Worm (Caenorhabditis elegans) whole organism, early embryonic: ENCODE measurements around the gene lec-9.

Experiments used
- F13C5.2 ChIP-seq: sonication (generic microtip); optimal IDR thresholded peaks from 2 replicates; lab custom pipeline; 2017; ENCODE audit warnings: mild to moderate bottlenecking, missing genetic modification characterization, inconsistent platforms, missing compliant biosample characterization
- ama-1 ChIP-seq: fragments of 150-350 bp; optimal IDR thresholded peaks from 2 replicates; lab custom pipeline; 2014
- ceh-13 ChIP-seq: fragments of 200-800 bp; sonication (Bioruptor generic); optimal IDR thresholded peaks from 2 replicates; lab custom pipeline; 2018; ENCODE audit warnings: mild to moderate bottlenecking, missing genetic modification characterization, missing compliant biosample characterization
- ceh-36 ChIP-seq: sonication (generic microtip); optimal IDR thresholded peaks from 2 replicates; lab custom pipeline; 2016; ENCODE audit warnings: missing genetic modification characterization, inconsistent platforms, missing compliant biosample characterization
- flt-1 ChIP-seq: fragments of 200-800 bp; sonication (Bioruptor generic); IDR thresholded peaks from 2 replicates; pipeline ENCODE4 v1.3.6; 2022; ENCODE audit warnings: missing genetic modification characterization, missing compliant biosample characterization
- hmbx-1 ChIP-seq: sonication (generic microtip); optimal IDR thresholded peaks from 2 replicates; lab custom pipeline; 2016; ENCODE audit warnings: mild to moderate bottlenecking, missing genetic modification characterization, missing compliant biosample characterization
- hmg-4 ChIP-seq: fragments of 200-800 bp; sonication (Bioruptor generic); optimal IDR thresholded peaks from 2 replicates; lab custom pipeline; 2018; ENCODE audit warnings: mild to moderate bottlenecking, missing genetic modification characterization, missing compliant biosample characterization
- pes-1 ChIP-seq: fragments of 200-800 bp; sonication (Bioruptor generic); IDR thresholded peaks from 2 replicates; pipeline ENCODE4 v1.3.6; 2022; ENCODE audit warnings: missing genetic modification reagents, missing genetic modification characterization, missing compliant biosample characterization
- scrt-1 ChIP-seq: fragments of 200-800 bp; sonication (Bioruptor generic); IDR thresholded peaks from 2 replicates; pipeline ENCODE4 v1.3.6; 2022; ENCODE audit warnings: missing genetic modification characterization, missing compliant biosample characterization
- sea-1 ChIP-seq: fragments of 200-800 bp; sonication (Bioruptor generic); conservative IDR thresholded peaks from 2 replicates; pipeline ENCODE4 v1.3.6; 2022; ENCODE audit warnings: missing genetic modification characterization, missing compliant biosample characterization
- tbx-11 ChIP-seq: fragments of 200-800 bp; sonication (Bioruptor generic); IDR thresholded peaks from 2 replicates; pipeline ENCODE4 v1.3.6; 2022; ENCODE audit warnings: missing genetic modification characterization, missing compliant biosample characterization
- tra-4 ChIP-seq: sonication (generic microtip); optimal IDR thresholded peaks from 2 replicates; lab custom pipeline; 2017; ENCODE audit warnings: missing genetic modification characterization, missing compliant biosample characterization

ce11 chrX:17625729-17626128 lies 25.4 kb downstream of the lec-9 start:
- no peak for TF ChIP-seq tbx-11 (GFP tag; lab: Robert Waterston, UW)
- no peak for TF ChIP-seq scrt-1
- TF ChIP-seq F13C5.2 (tag; lab: Kevin White, UChicago) = no peak
- TF ChIP-seq sea-1 (GFP tag; lab: Robert Waterston, UW) = no peak
- TF ChIP-seq ceh-36 (tag; lab: Kevin White, UChicago) = no peak
- TF ChIP-seq ama-1 (lab: Kevin White, UChicago) = no peak
- TF ChIP-seq flt-1 = no peak
- no peak for TF ChIP-seq ceh-13 (GFP tag; lab: Kevin White, UChicago)
- no peak for TF ChIP-seq hmg-4 (GFP tag; lab: Kevin White, UChicago)
- no peak for TF ChIP-seq tra-4 (tag; lab: Kevin White, UChicago)
- no peak for TF ChIP-seq hmbx-1 (tag; lab: Kevin White, UChicago)
- TF ChIP-seq pes-1 (GFP tag; lab: Robert Waterston, UW) = no peak
